Fruit fly (Drosophila melanogaster): Measurements from ENCODE around the gene CG7300.

Gene CG7300

dm6 chr2L:10697992-10698391, at the start of gene CG7300 (continued):
- no peak for TF ChIP-seq CG43689 (GFP tag; IDR thresholded peaks at IDR 0.05)
- peak; percentile 39 for TF ChIP-seq CG4820 (GFP tag; optimal IDR thresholded peaks at IDR 0.05)
- peak; percentile 45 for TF ChIP-seq Hsf (GFP tag; optimal IDR thresholded peaks at IDR 0.05)
- TF ChIP-seq slbo (GFP tag; IDR thresholded peaks at IDR 0.05), result peak; percentile 81
- peak; percentile 26 for TF ChIP-seq scrt (GFP tag; optimal IDR thresholded peaks at IDR 0.05)
- no peak for TF ChIP-seq Antp (GFP tag; optimal IDR thresholded peaks at IDR 0.05)
- TF ChIP-seq sob (GFP tag; IDR thresholded peaks at IDR 0.05), result peak; percentile 56
- no peak for TF ChIP-seq CG34422 (GFP tag; IDR thresholded peaks at IDR 0.05)
- TF ChIP-seq Pdp1 (GFP tag; optimal IDR thresholded peaks at IDR 0.05), result peak in 1 of 2 experiments; percentile 56
- TF ChIP-seq CG4328 (GFP tag; optimal IDR thresholded peaks at IDR 0.05), result no peak
- no peak for TF ChIP-seq CG14965 (GFP tag; optimal IDR thresholded peaks at IDR 0.05; ENCODE audit: borderline replicate concordance)
- 0 out of 2 replicates have a peak, but pooled peaks have one; percentile 25 for TF ChIP-seq CG17612 (GFP tag; IDR thresholded peaks at IDR 0.05)
- TF ChIP-seq CG9215 (GFP tag; IDR thresholded peaks at IDR 0.05), result peak; percentile 61
- peak; percentile 70 for TF ChIP-seq CG9932 (GFP tag; IDR thresholded peaks at IDR 0.05)
- peak; percentile 40; the same call in 1 of the 2 replicates for TF ChIP-seq CG4730 (GFP tag; IDR thresholded peaks at IDR 0.05)
- peak; percentile 36 for TF ChIP-seq CG8924 (tag; optimal IDR thresholded peaks at IDR 0.05)
- no peak for TF ChIP-seq ewg (GFP tag; optimal IDR thresholded peaks at IDR 0.05)
- TF ChIP-seq abd-A (tag; optimal IDR thresholded peaks at IDR 0.05), result no peak
- 0 out of 3 replicates have a peak, but pooled peaks have one; percentile 17 for TF ChIP-seq CG6175 (GFP tag; IDR thresholded peaks at IDR 0.05)
- peak; percentile 24 for TF ChIP-seq dmrt11E (tag; optimal IDR thresholded peaks at IDR 0.05)
- peak; percentile 57 for TF ChIP-seq Dip3 (GFP tag; optimal IDR thresholded peaks at IDR 0.05)
- peak; percentile 63 for TF ChIP-seq Ptx1 (GFP tag; IDR thresholded peaks at IDR 0.05)
- TF ChIP-seq gsb-n (tag; optimal IDR thresholded peaks at IDR 0.05), result peak; percentile 32
- peak; percentile 32 for TF ChIP-seq tap (tag; optimal IDR thresholded peaks at IDR 0.05)
- peak; percentile 9 for TF ChIP-seq CG6254 (GFP tag; optimal IDR thresholded peaks at IDR 0.05)
- TF ChIP-seq sima (GFP tag; optimal IDR thresholded peaks at IDR 0.05), result no peak
- TF ChIP-seq amos (GFP tag; IDR thresholded peaks at IDR 0.05; ENCODE audit: partially characterized antibody), result no peak
- peak; percentile 80 for TF ChIP-seq vvl (GFP tag; IDR thresholded peaks at IDR 0.05)
- peak; percentile 29 for TF ChIP-seq ATbp (GFP tag; optimal IDR thresholded peaks at IDR 0.05)
- peak; percentile 45 to 52 for TF ChIP-seq dpn (GFP tag; optimal IDR thresholded peaks at IDR 0.05)
- no peak for TF ChIP-seq Drgx (GFP tag; IDR thresholded peaks at IDR 0.05)
- no peak for TF ChIP-seq chinmo (GFP tag; IDR thresholded peaks at IDR 0.05; ENCODE audit: partially characterized antibody)
- peak; percentile 36 for TF ChIP-seq pho (GFP tag; optimal IDR thresholded peaks at IDR 0.05)
- no peak for TF ChIP-seq BEAF-32 (GFP tag; optimal IDR thresholded peaks at IDR 0.05)
- peak; percentile 26 to 40 for TF ChIP-seq chif (GFP tag; optimal IDR thresholded peaks at IDR 0.05)
- TF ChIP-seq CG12155 (GFP tag; optimal IDR thresholded peaks at IDR 0.05), result peak; percentile 53
- TF ChIP-seq caup (GFP tag; optimal IDR thresholded peaks at IDR 0.05; ENCODE audit: severe bottlenecking), result peak; percentile 45
- peak; percentile 62 for TF ChIP-seq Fer3 (tag; optimal IDR thresholded peaks at IDR 0.05)
- peak; percentile 48 for TF ChIP-seq CG1603 (tag; optimal IDR thresholded peaks at IDR 0.05)
- peak; percentile 34; the same call in 1 of the 2 replicates for TF ChIP-seq ssp (GFP tag; IDR thresholded peaks at IDR 0.05)
- TF ChIP-seq Aef1 (GFP tag; IDR thresholded peaks at IDR 0.05), result peak; percentile 57; the same call in 2 of the 3 replicates
- TF ChIP-seq CG12769 (tag; optimal IDR thresholded peaks at IDR 0.05), result peak; percentile 53
- no peak for TF ChIP-seq Doc3 (GFP tag; IDR thresholded peaks at IDR 0.05; ENCODE audit: partially characterized antibody)
- peak; percentile 41 for TF ChIP-seq CG9817 (tag; optimal IDR thresholded peaks at IDR 0.05)
- peak; percentile 93 for TF ChIP-seq Med (GFP tag)
- TF ChIP-seq Sox100B (GFP tag; optimal IDR thresholded peaks at IDR 0.05), result peak; percentile 12
- peak; percentile 57 for TF ChIP-seq Oli (tag; optimal IDR thresholded peaks at IDR 0.05)
- peak; percentile 3 for TF ChIP-seq Myb (GFP tag; optimal IDR thresholded peaks at IDR 0.05)
- 0 out of 2 replicates have a peak, but pooled peaks have one; percentile 43 for TF ChIP-seq wdn (GFP tag; IDR thresholded peaks at IDR 0.05)
- TF ChIP-seq NK7.1 (GFP tag; optimal IDR thresholded peaks at IDR 0.05), result peak; percentile 12
